Worm (Caenorhabditis elegans): ENCODE data around the gene imp-2.
"Not testable (repeated sequence)": the region's sequence is repeated elsewhere in the genome, so short reads cannot be mapped to it uniquely, and the experiment has no call there.

Gene imp-2

ce11 chrIV:11078482-11078881 is 40.2 kb downstream of the imp-2 start, which contains the start of gene Y5F2A.4:
Y5F2A.4 (minus strand) TSS chrIV:11078582.
- TF ChIP-seq D1046.2 (GFP tag; IDR thresholded peaks at IDR 0.05) (no peak), zip-2 (tag; optimal IDR thresholded peaks at IDR 0.05) (no peak), mxl-2 (GFP tag; conservative IDR thresholded peaks at IDR 0.05) (no peak), lsy-2 (tag; optimal IDR thresholded peaks at IDR 0.05) (no peak), ceh-82 (tag; optimal IDR thresholded peaks at IDR 0.05) (no peak), nhr-6 (tag; optimal IDR thresholded peaks at IDR 0.05) (no peak), jun-1 (tag; optimal IDR thresholded peaks at IDR 0.05) (no peak), aha-1 (tag) (no peak), lin-15B (tag; optimal IDR thresholded peaks at IDR 0.05) (no peak), unc-62 (GFP tag; optimal IDR thresholded peaks at IDR 0.05 in 1 of 2) (no peak), unc-62 (tag; optimal IDR thresholded peaks at IDR 0.05) (no peak), arid-1 (GFP tag; conservative IDR thresholded peaks at IDR 0.05) (no peak), zfp-3 (GFP tag; conservative IDR thresholded peaks at IDR 0.05) (no peak), mes-2 (tag; optimal IDR thresholded peaks at IDR 0.05; ENCODE audit: poor library complexity, severe bottlenecking) (no peak), ceh-62 (tag; optimal IDR thresholded peaks at IDR 0.05) (no peak)

ce11 chrIV:11070895-11071294 is 47.8 kb downstream of the imp-2 start:
- TF ChIP-seq zag-1 (tag; optimal IDR thresholded peaks at IDR 0.05) = peak; percentile 46
- TF ChIP-seq unc-62 (GFP tag; optimal IDR thresholded peaks at IDR 0.05 in 1 of 2) = peak in 1 of 2 experiments; percentile 96
- TF ChIP-seq unc-62 (tag; optimal IDR thresholded peaks at IDR 0.05) = not testable (repeated sequence)

ce11 chrIV:11068314-11068713 is 50.4 kb downstream of the imp-2 start:
- no peak for TF ChIP-seq ceh-82 (tag; optimal IDR thresholded peaks at IDR 0.05)
- peak in 1 of 2 experiments; percentile 96 for TF ChIP-seq daf-16 (GFP tag; optimal IDR thresholded peaks at IDR 0.05)
- TF ChIP-seq daf-16 (tag; optimal IDR thresholded peaks at IDR 0.05) = no peak
- TF ChIP-seq ceh-32 (tag; optimal IDR thresholded peaks at IDR 0.05; ENCODE audit: poor library complexity) = no peak
- peak; percentile 93 for TF ChIP-seq nhr-11 (tag; optimal IDR thresholded peaks at IDR 0.05)
- no peak for TF ChIP-seq gei-8 (GFP tag; optimal IDR thresholded peaks at IDR 0.05)
- TF ChIP-seq dmd-9 (GFP tag; IDR thresholded peaks at IDR 0.05) = no peak
- no peak for TF ChIP-seq hif-1 (tag; optimal IDR thresholded peaks at IDR 0.05)
- TF ChIP-seq daf-12 (tag; optimal IDR thresholded peaks at IDR 0.05) = no peak
- TF ChIP-seq mdt-29 (GFP tag; IDR thresholded peaks at IDR 0.05) = no peak
- TF ChIP-seq egl-27 (tag; optimal IDR thresholded peaks at IDR 0.05) = no peak
- TF ChIP-seq php-3 (GFP tag; IDR thresholded peaks at IDR 0.05) = no peak
- no peak for TF ChIP-seq zfp-2 (tag; optimal IDR thresholded peaks at IDR 0.05)
- peak; percentile 57 for TF ChIP-seq hlh-30 (tag; optimal IDR thresholded peaks at IDR 0.05; ENCODE audit: insufficient read depth)
- no peak for TF ChIP-seq saeg-2 (GFP tag; IDR thresholded peaks at IDR 0.05)
- no peak for TF ChIP-seq tra-1 (GFP tag; IDR thresholded peaks at IDR 0.05)
- no peak for TF ChIP-seq rbr-2 (tag; optimal IDR thresholded peaks at IDR 0.05)
- no peak for TF ChIP-seq nhr-77 (tag; optimal IDR thresholded peaks at IDR 0.05)
- no peak for TF ChIP-seq R02D3.7 (tag; optimal IDR thresholded peaks at IDR 0.05)
- no peak for TF ChIP-seq sdz-12 (GFP tag; optimal IDR thresholded peaks at IDR 0.05)
- TF ChIP-seq ztf-7 (tag; optimal IDR thresholded peaks at IDR 0.05) = no peak
- peak in 1 of 2 experiments; percentile 100 for TF ChIP-seq unc-62 (GFP tag; optimal IDR thresholded peaks at IDR 0.05 in 1 of 2)
- TF ChIP-seq unc-62 (tag; optimal IDR thresholded peaks at IDR 0.05) = no peak
- peak; percentile 42 for TF ChIP-seq hlh-11 (tag; optimal IDR thresholded peaks at IDR 0.05)
- TF ChIP-seq fkh-10 (GFP tag; optimal IDR thresholded peaks at IDR 0.05) = no peak
- peak; percentile 79 for TF ChIP-seq ceh-20 (GFP tag; IDR thresholded peaks at IDR 0.05)
- TF ChIP-seq lin-1 (GFP tag; IDR thresholded peaks at IDR 0.05) = no peak
- no peak for TF ChIP-seq ZK337.2 (GFP tag; IDR thresholded peaks at IDR 0.05)
